Worm (Caenorhabditis elegans) whole organism, L2 larva: ENCODE results near the gene mtss-1.

Experiments used
- ama-1 ChIP-seq: fragments of 150-350 bp; optimal IDR thresholded peaks from 2 replicates; lab custom pipeline; 2018; ENCODE audit warnings: inconsistent platforms
- nhr-25 ChIP-seq: fragments of 150-350 bp; sonication (generic microtip); optimal IDR thresholded peaks from 3 replicates; lab custom pipeline; 2014; ENCODE audit warnings: missing biosample characterization, missing genetic modification characterization

DNA sequence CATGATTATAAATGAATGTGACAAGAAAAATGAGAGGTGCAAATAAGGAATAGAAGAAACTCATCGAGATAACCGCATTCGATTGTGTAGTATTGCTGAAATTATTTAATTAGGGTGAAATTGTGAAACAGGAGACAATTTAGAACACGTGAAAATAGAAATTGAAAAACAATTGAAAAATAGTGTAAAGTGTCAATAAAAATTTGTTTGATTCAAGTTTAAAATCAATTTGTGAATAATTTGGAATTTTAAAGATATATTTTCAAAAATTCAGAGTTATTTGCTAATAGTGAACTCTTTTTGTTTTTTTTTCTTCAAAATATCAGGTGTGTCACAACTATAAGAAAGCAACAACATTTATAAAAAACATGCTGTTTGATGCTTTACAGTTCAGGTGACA, 36.8 kb upstream of the mtss-1 start, which contains the start of gene ZK370.4:
- TF ChIP-seq ama-1 (no peak), nhr-25 (tag; lab: Kevin White, UChicago) (no peak)
